Fruit fly (Drosophila melanogaster) whole organism, wandering third instar larva: ENCODE measurements around the gene Bub3.

Experiments
- OdsH ChIP-seq: fragments of 200-800 bp; sonication (Bioruptor generic); optimal IDR thresholded peaks from 2 replicates; lab custom pipeline; 2016; ENCODE audit warnings: missing biosample characterization, mild to moderate bottlenecking, missing genetic modification characterization
- h ChIP-seq: fragments of 200-800 bp; sonication (Bioruptor generic); optimal IDR thresholded peaks from 3 replicates; lab custom pipeline; 2016; ENCODE audit warnings: missing biosample characterization, mild to moderate bottlenecking, missing genetic modification characterization
- psq ChIP-seq: fragments of 200-800 bp; sonication (Bioruptor generic); optimal IDR thresholded peaks from 3 replicates; lab custom pipeline; 2017; ENCODE audit warnings: missing biosample characterization, mild to moderate bottlenecking, missing genetic modification characterization, moderate library complexity

DNA sequence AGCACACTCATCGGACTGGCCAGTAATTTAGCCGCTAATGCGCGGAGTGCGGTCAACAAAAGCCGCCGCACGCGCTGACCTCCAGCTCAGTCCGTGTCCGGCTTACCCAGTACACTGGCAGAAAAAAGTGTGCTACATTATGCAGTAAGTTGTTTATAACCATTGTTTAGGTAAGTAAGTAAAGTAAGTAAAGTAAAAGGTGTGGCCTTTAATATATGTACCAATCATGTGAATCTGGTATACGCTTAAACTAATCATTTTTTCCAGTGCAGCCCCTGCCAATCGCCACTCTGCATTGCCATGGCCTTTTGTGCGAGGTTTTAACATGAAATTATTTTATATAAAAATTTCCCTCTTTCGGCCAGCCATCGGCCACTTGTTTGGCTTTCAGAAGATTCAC, 36.2 kb upstream of the Bub3 start:
- no peak for TF ChIP-seq h
- TF ChIP-seq psq = no peak
- no peak for TF ChIP-seq OdsH (GFP tag; lab: Kevin White, UChicago)
